Worm (Caenorhabditis elegans) whole organism, L4 larva: ENCODE results near the gene best-15.
A peak's percentile ranks its signal among the peaks of the same experiment; 100 is the strongest.

Experiments used
- Y48G9A.11 ChIP-seq: fragments of 200-800 bp; sonication (Bioruptor generic); IDR thresholded peaks from 2 replicates; pipeline ENCODE4 v1.3.6; 2022; ENCODE audit warnings: missing genetic modification reagents, missing genetic modification characterization, missing compliant biosample characterization
- Y75B8A.6 ChIP-seq: fragments of 200-800 bp; sonication (Bioruptor generic); IDR thresholded peaks from 2 replicates; pipeline ENCODE4 v1.3.6; 2022; ENCODE audit warnings: missing genetic modification reagents, missing genetic modification characterization, missing compliant biosample characterization
- ZK337.2 ChIP-seq: fragments of 200-800 bp; sonication (Bioruptor generic); IDR thresholded peaks from 2 replicates; pipeline ENCODE4 v1.3.6; 2022; ENCODE audit warnings: missing genetic modification reagents, missing genetic modification characterization, missing compliant biosample characterization
- aly-2 ChIP-seq: sonication (generic microtip); optimal IDR thresholded peaks from 2 replicates; lab custom pipeline; 2018; ENCODE audit warnings: missing biosample characterization, missing genetic modification characterization
- ceh-20 ChIP-seq: fragments of 200-800 bp; sonication (Bioruptor generic); IDR thresholded peaks from 2 replicates; pipeline ENCODE4 v1.3.6; 2022; ENCODE audit warnings: missing genetic modification reagents, missing genetic modification characterization, missing compliant biosample characterization
- ceh-28 ChIP-seq: fragments of 150-350 bp; optimal IDR thresholded peaks from 2 replicates; lab custom pipeline; 2014; ENCODE audit warnings: missing biosample characterization, missing genetic modification reagents, missing genetic modification characterization
- ceh-32 ChIP-seq: sonication (generic microtip); optimal IDR thresholded peaks from 2 replicates; lab custom pipeline; 2016; ENCODE audit warnings: mild to moderate bottlenecking, missing genetic modification characterization, missing compliant biosample characterization; ENCODE audit not compliant: poor library complexity
- ceh-82 ChIP-seq: sonication (generic microtip); optimal IDR thresholded peaks from 2 replicates; lab custom pipeline; 2017; ENCODE audit warnings: missing biosample characterization, missing genetic modification characterization
- ctbp-1 ChIP-seq: fragments of 200-800 bp; sonication (Bioruptor generic); IDR thresholded peaks from 2 replicates; pipeline ENCODE4 v1.3.6; 2022; ENCODE audit warnings: missing genetic modification reagents, missing genetic modification characterization, missing compliant biosample characterization
- daf-16 ChIP-seq, 3 experiments: sonication (generic microtip); optimal IDR thresholded peaks; 2 replicates each; lab custom pipeline; 2016 to 2017; ENCODE audit warnings: missing genetic modification characterization in 3 of 3, missing genetic modification reagents in 3 of 3, mild to moderate bottlenecking in 2 of 3, missing compliant biosample characterization in 2 of 3, missing biosample characterization in 1 of 3, moderate library complexity in 1 of 3
- daf-8 ChIP-seq: fragments of 200-800 bp; sonication (Bioruptor generic); IDR thresholded peaks from 2 replicates; pipeline ENCODE4 v1.3.6; 2022; ENCODE audit warnings: missing genetic modification characterization, missing compliant biosample characterization
- dve-1 ChIP-seq: sonication (generic microtip); optimal IDR thresholded peaks from 2 replicates; lab custom pipeline; 2017; ENCODE audit warnings: antibody characterized with exemption, mild to moderate bottlenecking, missing genetic modification characterization, missing compliant biosample characterization; ENCODE audit not compliant: insufficient read depth
- fos-1 ChIP-seq: fragments of 150-350 bp; optimal IDR thresholded peaks from 2 replicates; lab custom pipeline; 2014; ENCODE audit warnings: missing biosample characterization, missing genetic modification characterization
- hlh-11 ChIP-seq: fragments of 200-800 bp; sonication (Bioruptor generic); optimal IDR thresholded peaks from 2 replicates; lab custom pipeline; 2018; ENCODE audit warnings: mild to moderate bottlenecking, missing genetic modification characterization, missing compliant biosample characterization
- hmg-1.1 ChIP-seq: fragments of 200-800 bp; sonication (Bioruptor generic); IDR thresholded peaks from 2 replicates; pipeline ENCODE4 v1.3.6; 2022; ENCODE audit warnings: missing genetic modification reagents, missing genetic modification characterization, missing compliant biosample characterization
- lim-7 ChIP-seq: fragments of 200-800 bp; sonication (Bioruptor generic); IDR thresholded peaks from 2 replicates; pipeline ENCODE4 v1.3.6; 2022; ENCODE audit warnings: missing genetic modification characterization, missing compliant biosample characterization
- lin-1 ChIP-seq: fragments of 200-800 bp; sonication (Bioruptor generic); IDR thresholded peaks from 2 replicates; pipeline ENCODE4 v1.3.6; 2022; ENCODE audit warnings: missing genetic modification reagents, missing genetic modification characterization, missing compliant biosample characterization
- lin-15B ChIP-seq: fragments of 150-350 bp; sonication (generic microtip); optimal IDR thresholded peaks from 3 replicates; lab custom pipeline; 2014; ENCODE audit warnings: missing biosample characterization, missing genetic modification characterization
- lir-3 ChIP-seq: sonication (generic microtip); optimal IDR thresholded peaks from 2 replicates; lab custom pipeline; 2016; ENCODE audit warnings: mild to moderate bottlenecking, missing genetic modification characterization, missing compliant biosample characterization
- lsy-2 ChIP-seq, 2 experiments: fragments of 150-350 bp in 1 of 2; sonication (generic microtip) in 1 of 2; optimal IDR thresholded peaks; 2 replicates each; lab custom pipeline; 2014 to 2017; ENCODE audit warnings: missing biosample characterization in 2 of 2, missing genetic modification characterization in 2 of 2
- madf-5 ChIP-seq, 2 experiments: fragments of 200-800 bp; sonication (Bioruptor generic); IDR thresholded peaks; 2 replicates each; pipeline ENCODE4 v1.3.6; 2022; ENCODE audit warnings: missing compliant biosample characterization in 2 of 2, missing genetic modification characterization in 2 of 2
- mdl-1 ChIP-seq, 2 experiments: fragments of 150-350 bp in 1 of 2; sonication (generic microtip) in 1 of 2; optimal IDR thresholded peaks; 2 replicates each; lab custom pipeline; 2014 to 2017; ENCODE audit warnings: missing biosample characterization in 2 of 2, missing genetic modification characterization in 2 of 2
- mdt-29 ChIP-seq: fragments of 200-800 bp; sonication (Bioruptor generic); IDR thresholded peaks from 2 replicates; pipeline ENCODE4 v1.3.6; 2022; ENCODE audit warnings: missing genetic modification reagents, missing genetic modification characterization, missing compliant biosample characterization
- mep-1 ChIP-seq: fragments of 150-350 bp; sonication (generic microtip); optimal IDR thresholded peaks from 3 replicates; lab custom pipeline; 2014; ENCODE audit warnings: missing biosample characterization, missing genetic modification characterization
- mes-2 ChIP-seq: sonication (generic microtip); optimal IDR thresholded peaks from 2 replicates; lab custom pipeline; 2016; ENCODE audit warnings: missing genotype, mild to moderate bottlenecking, missing genetic modification characterization, missing compliant biosample characterization; ENCODE audit not compliant: poor library complexity, severe bottlenecking
- mxl-2 ChIP-seq: fragments of 200-800 bp; sonication (Bioruptor generic); conservative IDR thresholded peaks from 2 replicates; pipeline ENCODE4 v1.3.6; 2022; ENCODE audit warnings: missing genetic modification reagents, missing genetic modification characterization, missing compliant biosample characterization
- mxl-3 ChIP-seq: fragments of 200-800 bp; sonication (Bioruptor generic); optimal IDR thresholded peaks from 2 replicates; lab custom pipeline; 2018; ENCODE audit warnings: mild to moderate bottlenecking, missing genetic modification characterization, missing compliant biosample characterization
- nhr-10 ChIP-seq: fragments of 150-350 bp; optimal IDR thresholded peaks from 2 replicates; lab custom pipeline; 2014; ENCODE audit warnings: missing biosample characterization, missing genetic modification characterization
- nhr-102 ChIP-seq: sonication (generic microtip); optimal IDR thresholded peaks from 2 replicates; lab custom pipeline; 2016; ENCODE audit warnings: mild to moderate bottlenecking, missing genetic modification characterization, moderate library complexity, missing compliant biosample characterization
- nhr-25 ChIP-seq: sonication (generic microtip); optimal IDR thresholded peaks from 2 replicates; lab custom pipeline; 2017; ENCODE audit warnings: missing genetic modification characterization, mild to moderate bottlenecking, missing compliant biosample characterization, antibody characterized with exemption, moderate library complexity, borderline replicate concordance; ENCODE audit not compliant: insufficient read depth
- nhr-41 ChIP-seq: fragments of 200-800 bp; sonication (Bioruptor generic); IDR thresholded peaks from 2 replicates; pipeline ENCODE4 v1.3.6; 2022; ENCODE audit warnings: missing genetic modification reagents, missing genetic modification characterization, missing compliant biosample characterization
- nhr-48 ChIP-seq: sonication (generic microtip); optimal IDR thresholded peaks from 2 replicates; lab custom pipeline; 2016; ENCODE audit warnings: mild to moderate bottlenecking, missing genetic modification characterization, missing compliant biosample characterization
- nhr-6 ChIP-seq: fragments of 150-350 bp; optimal IDR thresholded peaks from 2 replicates; lab custom pipeline; 2014; ENCODE audit warnings: missing biosample characterization, missing genetic modification characterization
- pha-4 ChIP-seq, 2 experiments: fragments of 150-350 bp in 1 of 2; fragments of 200-800 bp in 1 of 2; sonication (Bioruptor generic) in 1 of 2; IDR thresholded peaks in 1 of 2; optimal IDR thresholded peaks in 1 of 2; 2 replicates each; pipeline versions ENCODE4 v1.3.6 to Lab custom; 2014 to 2022; ENCODE audit warnings: missing genetic modification characterization in 2 of 2, missing genetic modification reagents in 2 of 2, missing biosample characterization in 1 of 2, missing compliant biosample characterization in 1 of 2
- php-3 ChIP-seq: fragments of 200-800 bp; sonication (Bioruptor generic); IDR thresholded peaks from 2 replicates; pipeline ENCODE4 v1.3.6; 2022; ENCODE audit warnings: missing genetic modification reagents, missing genetic modification characterization, missing compliant biosample characterization
- saeg-2 ChIP-seq: fragments of 200-800 bp; sonication (Bioruptor generic); IDR thresholded peaks from 2 replicates; pipeline ENCODE4 v1.3.6; 2022; ENCODE audit warnings: missing genetic modification reagents, missing genetic modification characterization, missing compliant biosample characterization
- sdz-12 ChIP-seq: fragments of 200-800 bp; sonication (Bioruptor generic); optimal IDR thresholded peaks from 2 replicates; lab custom pipeline; 2018; ENCODE audit warnings: mild to moderate bottlenecking, missing genetic modification characterization, missing compliant biosample characterization
- set-16 ChIP-seq: fragments of 200-800 bp; sonication (Bioruptor generic); IDR thresholded peaks from 2 replicates; pipeline ENCODE4 v1.3.6; 2022; ENCODE audit warnings: missing genetic modification reagents, missing genetic modification characterization, missing compliant biosample characterization
- skn-1 ChIP-seq: fragments of 150-350 bp; optimal IDR thresholded peaks from 2 replicates; lab custom pipeline; 2014; ENCODE audit warnings: missing biosample characterization, missing genetic modification characterization
- snpc-1.2 ChIP-seq: fragments of 200-800 bp; sonication (Bioruptor generic); IDR thresholded peaks from 2 replicates; pipeline ENCODE4 v1.3.6; 2022; ENCODE audit warnings: missing genetic modification reagents, missing genetic modification characterization, missing compliant biosample characterization
- tra-1 ChIP-seq: fragments of 200-800 bp; sonication (Bioruptor generic); IDR thresholded peaks from 2 replicates; pipeline ENCODE4 v1.3.6; 2022; ENCODE audit warnings: missing genetic modification reagents, missing genetic modification characterization, missing compliant biosample characterization
- unc-39 ChIP-seq: sonication (generic microtip); optimal IDR thresholded peaks from 2 replicates; lab custom pipeline; 2017; ENCODE audit warnings: missing biosample characterization, missing genetic modification characterization
- unc-62 ChIP-seq, 3 experiments: fragments of 150-350 bp in 1 of 3; sonication (generic microtip); optimal IDR thresholded peaks in 2 of 3; peaks in 1 of 3; 1 replicate in 1 of 3; 2 replicates in 2 of 3; lab custom pipeline; 2014 to 2017; ENCODE audit warnings: missing biosample characterization in 3 of 3, missing genetic modification characterization in 3 of 3, missing genetic modification reagents in 3 of 3, missing genotype in 1 of 3
- zag-1 ChIP-seq: fragments of 150-350 bp; optimal IDR thresholded peaks from 2 replicates; lab custom pipeline; 2014; ENCODE audit warnings: missing biosample characterization, missing genetic modification characterization

best-15 gene

ce11 chrIV:10817030-10817429, 15.0 kb downstream of the best-15 start (continued):
- TF ChIP-seq aly-2 (tag; lab: Kevin White, UChicago) (no peak), hmg-1.1 (0 out of 2 replicates have a peak, but pooled peaks have one; percentile 21), mep-1 (tag; lab: Kevin White, UChicago) (peak; percentile 26), set-16 (peak; percentile 87), nhr-25 (tag; lab: Kevin White, UChicago) (no peak), nhr-6 (tag; lab: Kevin White, UChicago) (no peak), mxl-3 (peak; percentile 55), nhr-48 (no peak), lsy-2 (tag; optimal IDR thresholded peaks at IDR 0.05; lab: Kevin White, UChicago) (no peak), unc-62 (GFP tag; optimal IDR thresholded peaks at IDR 0.05 in 1 of 2; lab: Kevin White, UChicago) (no peak), unc-62 (tag; optimal IDR thresholded peaks at IDR 0.05; lab: Kevin White, UChicago) (no peak), skn-1 (no peak), snpc-1.2 (GFP tag; lab: Robert Waterston, UW) (no peak), pha-4 (GFP tag; IDR thresholded peaks at IDR 0.05; lab: Robert Waterston, UW) (no peak), pha-4 (tag; optimal IDR thresholded peaks at IDR 0.05; lab: Kevin White, UChicago) (no peak), madf-5 (GFP tag; IDR thresholded peaks at IDR 0.05; lab: Robert Waterston, UW) (no peak), Y75B8A.6 (no peak), ceh-82 (tag; lab: Kevin White, UChicago) (no peak), zag-1 (tag; lab: Kevin White, UChicago) (no peak), hlh-11 (tag; lab: Kevin White, UChicago) (peak; percentile 28), ZK337.2 (GFP tag; lab: Robert Waterston, UW) (no peak), lir-3 (tag; lab: Kevin White, UChicago) (no peak), lin-1 (GFP tag; lab: Robert Waterston, UW) (no peak), ceh-28 (no peak), daf-16 (GFP tag; optimal IDR thresholded peaks at IDR 0.05; lab: Kevin White, UChicago) (no peak), daf-16 (tag; optimal IDR thresholded peaks at IDR 0.05; lab: Kevin White, UChicago) (no peak), fos-1 (tag; lab: Kevin White, UChicago) (no peak), dve-1 (tag; lab: Kevin White, UChicago) (no peak), Y48G9A.11 (GFP tag; lab: Robert Waterston, UW) (no peak), daf-8 (GFP tag; lab: Robert Waterston, UW) (no peak), nhr-10 (tag; lab: Kevin White, UChicago) (no peak), ceh-32 (tag; lab: Kevin White, UChicago) (no peak), lin-15B (tag; lab: Kevin White, UChicago) (no peak), lim-7 (GFP tag; lab: Robert Waterston, UW) (peak; percentile 61; the same call in 1 of the 2 replicates), ctbp-1 (GFP tag; lab: Robert Waterston, UW) (no peak), mdt-29 (GFP tag; lab: Robert Waterston, UW) (no peak), mdl-1 (tag; optimal IDR thresholded peaks at IDR 0.05; lab: Kevin White, UChicago) (peak in 1 of 2 experiments; percentile 73), ceh-20 (GFP tag; lab: Robert Waterston, UW) (no peak), php-3 (GFP tag; lab: Robert Waterston, UW) (no peak), mxl-2 (GFP tag; lab: Robert Waterston, UW) (no peak), saeg-2 (GFP tag; lab: Robert Waterston, UW) (no peak), mes-2 (no peak), sdz-12 (GFP tag; lab: Kevin White, UChicago) (no peak), nhr-102 (tag; lab: Kevin White, UChicago) (no peak), nhr-41 (no peak), unc-39 (tag; lab: Kevin White, UChicago) (no peak), tra-1 (GFP tag; lab: Robert Waterston, UW) (no peak)
- TF ChIP-seq, all 104 proteins: peak for 11
